Worm (Caenorhabditis elegans) whole organism, early embryonic: ENCODE measurements around the gene qns-1.

Experiments
- B0310.2 ChIP-seq: sonication (generic microtip); optimal IDR thresholded peaks from 2 replicates; lab custom pipeline; 2016; ENCODE audit warnings: mild to moderate bottlenecking, missing genetic modification characterization, missing compliant biosample characterization
- ama-1 ChIP-seq: fragments of 150-350 bp; optimal IDR thresholded peaks from 2 replicates; lab custom pipeline; 2014
- ceh-13 ChIP-seq: fragments of 200-800 bp; sonication (Bioruptor generic); optimal IDR thresholded peaks from 2 replicates; lab custom pipeline; 2018; ENCODE audit warnings: mild to moderate bottlenecking, missing genetic modification characterization, missing compliant biosample characterization
- ceh-36 ChIP-seq: sonication (generic microtip); optimal IDR thresholded peaks from 2 replicates; lab custom pipeline; 2016; ENCODE audit warnings: missing genetic modification characterization, inconsistent platforms, missing compliant biosample characterization
- ets-7 ChIP-seq: sonication (generic microtip); optimal IDR thresholded peaks from 2 replicates; lab custom pipeline; 2016; ENCODE audit warnings: missing genotype, missing genetic modification characterization, missing compliant biosample characterization
- flt-1 ChIP-seq: fragments of 200-800 bp; sonication (Bioruptor generic); IDR thresholded peaks from 2 replicates; pipeline ENCODE4 v1.3.6; 2022; ENCODE audit warnings: missing genetic modification characterization, missing compliant biosample characterization
- hmg-4 ChIP-seq: fragments of 200-800 bp; sonication (Bioruptor generic); optimal IDR thresholded peaks from 2 replicates; lab custom pipeline; 2018; ENCODE audit warnings: mild to moderate bottlenecking, missing genetic modification characterization, missing compliant biosample characterization
- hnd-1 ChIP-seq: sonication (generic microtip); optimal IDR thresholded peaks from 2 replicates; lab custom pipeline; 2016; ENCODE audit warnings: missing genetic modification characterization, missing compliant biosample characterization
- pes-1 ChIP-seq: fragments of 200-800 bp; sonication (Bioruptor generic); IDR thresholded peaks from 2 replicates; pipeline ENCODE4 v1.3.6; 2022; ENCODE audit warnings: missing genetic modification reagents, missing genetic modification characterization, missing compliant biosample characterization
- sea-1 ChIP-seq: fragments of 200-800 bp; sonication (Bioruptor generic); conservative IDR thresholded peaks from 2 replicates; pipeline ENCODE4 v1.3.6; 2022; ENCODE audit warnings: missing genetic modification characterization, missing compliant biosample characterization
- tbx-37 ChIP-seq: fragments of 200-800 bp; sonication (Bioruptor generic); conservative IDR thresholded peaks from 2 replicates; pipeline ENCODE4 v1.3.6; 2022; ENCODE audit warnings: missing genetic modification reagents, missing genetic modification characterization, missing compliant biosample characterization
- tra-4 ChIP-seq: sonication (generic microtip); optimal IDR thresholded peaks from 2 replicates; lab custom pipeline; 2017; ENCODE audit warnings: missing genetic modification characterization, missing compliant biosample characterization

ce11 chrIV:10259557-10259956, 40.4 kb upstream of the qns-1 start, which contains the start of gene F01G10.9:
- TF ChIP-seq ama-1 (lab: Kevin White, UChicago) (no peak), flt-1 (GFP tag; lab: Robert Waterston, UW) (no peak), hmg-4 (GFP tag; lab: Kevin White, UChicago) (no peak), tbx-37 (GFP tag; lab: Robert Waterston, UW) (no peak), ets-7 (tag; lab: Kevin White, UChicago) (no peak), pes-1 (GFP tag; lab: Robert Waterston, UW) (no peak), ceh-13 (no peak), tra-4 (tag; lab: Kevin White, UChicago) (no peak), hnd-1 (tag; lab: Kevin White, UChicago) (no peak), B0310.2 (no peak), sea-1 (GFP tag; lab: Robert Waterston, UW) (no peak), ceh-36 (tag; lab: Kevin White, UChicago) (no peak)
